Worm (Caenorhabditis elegans) whole organism, young adult: ENCODE measurements around the gene F13A7.7.

Source experiments
- Y95B8A.8 ChIP-seq: fragments of 200-800 bp; sonication (Bioruptor generic); IDR thresholded peaks from 2 replicates; pipeline ENCODE4 v1.3.6; 2022; ENCODE audit warnings: missing genetic modification reagents, missing genetic modification characterization, missing compliant biosample characterization
- nfyb-1 ChIP-seq: fragments of 200-800 bp; sonication (Bioruptor generic); IDR thresholded peaks from 2 replicates; pipeline ENCODE4 v1.3.6; 2022; ENCODE audit warnings: missing genetic modification reagents, missing genetic modification characterization, missing compliant biosample characterization

DNA sequence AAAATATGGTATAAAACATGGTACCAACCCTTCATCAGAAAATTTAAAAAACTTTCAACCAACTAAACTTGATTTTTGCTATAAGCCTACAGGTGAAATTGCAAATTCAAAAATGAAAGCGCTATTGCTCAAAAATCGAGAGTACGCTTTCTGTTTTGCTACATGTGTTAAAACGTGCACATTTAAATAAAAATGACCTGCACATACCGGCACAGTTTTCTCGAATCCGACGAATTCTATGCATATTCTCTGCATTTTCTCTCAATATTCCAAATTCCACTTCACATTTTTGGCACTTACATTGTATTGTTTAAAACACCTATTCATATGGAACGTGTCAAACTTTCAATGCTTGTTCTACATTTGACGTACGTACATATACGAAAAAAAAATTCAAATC lies 26.9 kb upstream of the F13A7.7 start, which contains the start of gene srh-145:
- TF ChIP-seq nfyb-1 (GFP tag; lab: Robert Waterston, UW), result no peak
- no peak for TF ChIP-seq Y95B8A.8
